Fruit fly (Drosophila melanogaster) whole organism, embryonic: ENCODE data around the gene CG43799.

Experiments
- Aef1 ChIP-seq: fragments of 200-800 bp; sonication (Bioruptor generic); IDR thresholded peaks from 3 replicates; pipeline ENCODE4 v1.3.6; 2022; ENCODE audit warnings: missing biosample characterization, missing genetic modification characterization
- CG10321 ChIP-seq: fragments of 200-800 bp; sonication (Bioruptor generic); IDR thresholded peaks from 2 replicates; pipeline ENCODE4 v1.3.6; 2022; ENCODE audit warnings: missing biosample characterization, missing genetic modification characterization
- CG11456 ChIP-seq: fragments of 200-800 bp; sonication (Bioruptor generic); IDR thresholded peaks from 3 replicates; pipeline ENCODE4 v1.3.6; 2022; ENCODE audit warnings: missing biosample characterization, missing genetic modification characterization
- CG11696 ChIP-seq: fragments of 200-800 bp; sonication (Bioruptor generic); IDR thresholded peaks from 2 replicates; pipeline ENCODE4 v1.3.6; 2022; ENCODE audit warnings: missing biosample characterization, missing genetic modification characterization
- CG12744 ChIP-seq: fragments of 200-800 bp; sonication (Bioruptor generic); optimal IDR thresholded peaks from 2 replicates; lab custom pipeline; 2016; ENCODE audit warnings: missing biosample characterization, missing genetic modification characterization
- CG13296 ChIP-seq: fragments of 200-800 bp; sonication (Bioruptor generic); optimal IDR thresholded peaks from 3 replicates; lab custom pipeline; 2018; ENCODE audit warnings: missing biosample characterization, mild to moderate bottlenecking, missing genetic modification characterization
- CG13624 ChIP-seq: fragments of 200-800 bp; sonication (Bioruptor generic); optimal IDR thresholded peaks from 2 replicates; lab custom pipeline; 2016; ENCODE audit warnings: missing biosample characterization, missing genetic modification characterization
- CG15011 ChIP-seq: fragments of 200-800 bp; sonication (Bioruptor generic); optimal IDR thresholded peaks from 3 replicates; lab custom pipeline; 2018; ENCODE audit warnings: missing biosample characterization, mild to moderate bottlenecking, missing genetic modification characterization
- CG15514 ChIP-seq: fragments of 200-800 bp; sonication (Bioruptor generic); optimal IDR thresholded peaks from 3 replicates; lab custom pipeline; 2017; ENCODE audit warnings: missing biosample characterization, missing genetic modification characterization, mild to moderate bottlenecking, moderate library complexity, missing genetic modification reagents
- CG18599 ChIP-seq: fragments of 200-800 bp; sonication (Bioruptor generic); optimal IDR thresholded peaks from 3 replicates; lab custom pipeline; 2017; ENCODE audit warnings: missing biosample characterization, missing genetic modification characterization, mild to moderate bottlenecking, moderate library complexity, missing genetic modification reagents
- CG31365 ChIP-seq: fragments of 200-800 bp; sonication (Bioruptor generic); optimal IDR thresholded peaks from 2 replicates; lab custom pipeline; 2018; ENCODE audit warnings: missing biosample characterization, mild to moderate bottlenecking, missing genetic modification characterization
- CG3163 ChIP-seq: fragments of 200-800 bp; sonication (Bioruptor generic); optimal IDR thresholded peaks from 3 replicates; lab custom pipeline; 2016; ENCODE audit warnings: missing biosample characterization, missing genetic modification characterization
- CG32767 ChIP-seq: fragments of 200-800 bp; sonication (Bioruptor generic); IDR thresholded peaks from 2 replicates; pipeline ENCODE4 v1.3.6; 2022; ENCODE audit warnings: missing biosample characterization, missing genetic modification characterization
- CG4328 ChIP-seq: fragments of 200-800 bp; sonication (Bioruptor generic); optimal IDR thresholded peaks from 3 replicates; lab custom pipeline; 2017; ENCODE audit warnings: missing biosample characterization, missing genetic modification reagents, missing genetic modification characterization
- CG6689 ChIP-seq: fragments of 200-800 bp; sonication (Bioruptor generic); IDR thresholded peaks from 2 replicates; pipeline ENCODE4 v1.3.6; 2022; ENCODE audit warnings: missing biosample characterization, missing genetic modification characterization
- CG6854 ChIP-seq: fragments of 200-800 bp; sonication (Bioruptor generic); optimal IDR thresholded peaks from 3 replicates; lab custom pipeline; 2017; ENCODE audit warnings: missing biosample characterization, mild to moderate bottlenecking, missing genetic modification characterization
- CG9876 ChIP-seq: fragments of 200-800 bp; sonication (Bioruptor generic); optimal IDR thresholded peaks from 2 replicates; lab custom pipeline; 2016; ENCODE audit warnings: missing biosample characterization, missing genetic modification characterization
- CoRest ChIP-seq: fragments of 200-800 bp; sonication (Bioruptor generic); optimal IDR thresholded peaks from 3 replicates; lab custom pipeline; 2018; ENCODE audit warnings: missing biosample characterization, mild to moderate bottlenecking, missing genetic modification characterization, moderate library complexity
- Dek ChIP-seq: fragments of 200-800 bp; sonication (Bioruptor generic); optimal IDR thresholded peaks from 3 replicates; lab custom pipeline; 2019; ENCODE audit warnings: missing biosample characterization, mild to moderate bottlenecking, missing genetic modification characterization, moderate library complexity
- Dip2 ChIP-seq: fragments of 200-800 bp; sonication (Bioruptor generic); IDR thresholded peaks from 2 replicates; pipeline ENCODE4 v1.3.6; 2022; ENCODE audit warnings: missing biosample characterization, missing genetic modification characterization
- Ets65A ChIP-seq: fragments of 200-800 bp; sonication (Bioruptor generic); peaks from one replicate; lab custom pipeline; 2016; ENCODE audit warnings: missing biosample characterization, missing genetic modification characterization
- Ets97D ChIP-seq: fragments of 200-800 bp; sonication (Bioruptor generic); optimal IDR thresholded peaks from 3 replicates; lab custom pipeline; 2016; ENCODE audit warnings: missing biosample characterization, missing genetic modification characterization
- Fer2 ChIP-seq: fragments of 200-800 bp; sonication (Bioruptor generic); optimal IDR thresholded peaks from 2 replicates; lab custom pipeline; 2018; ENCODE audit warnings: missing biosample characterization, mild to moderate bottlenecking, missing genetic modification characterization, moderate library complexity
- H2.0 ChIP-seq: fragments of 200-800 bp; sonication (Bioruptor generic); IDR thresholded peaks from 2 replicates; pipeline ENCODE4 v1.3.6; 2022; ENCODE audit warnings: missing biosample characterization, missing genetic modification characterization
- Lim3 ChIP-seq: fragments of 200-800 bp; sonication (Bioruptor generic); IDR thresholded peaks from 2 replicates; pipeline ENCODE4 v1.3.6; 2022; ENCODE audit warnings: missing biosample characterization, missing genetic modification characterization
- MTF-1 ChIP-seq: fragments of 200-800 bp; sonication (Bioruptor generic); optimal IDR thresholded peaks from 2 replicates; lab custom pipeline; 2018; ENCODE audit warnings: missing biosample characterization, mild to moderate bottlenecking, missing genetic modification characterization, borderline replicate concordance
- Med ChIP-seq: fragments of 200-800 bp; sonication (Bioruptor generic); peaks from one replicate; lab custom pipeline; 2016; ENCODE audit warnings: missing biosample characterization, missing genetic modification characterization, mild to moderate bottlenecking, inconsistent platforms, moderate library complexity
- Mrtf ChIP-seq: fragments of 200-800 bp; sonication (Bioruptor generic); IDR thresholded peaks from 3 replicates; pipeline ENCODE4 v1.3.6; 2022; ENCODE audit warnings: missing biosample characterization, missing genetic modification characterization
- NC2α ChIP-seq: fragments of 200-800 bp; sonication (Bioruptor generic); optimal IDR thresholded peaks from 2 replicates; lab custom pipeline; 2016; ENCODE audit warnings: missing biosample characterization, missing genetic modification characterization
- Opbp ChIP-seq: fragments of 200-800 bp; sonication (Bioruptor generic); IDR thresholded peaks from 3 replicates; pipeline ENCODE4 v1.3.6; 2022; ENCODE audit warnings: missing biosample characterization, missing genetic modification characterization; ENCODE audit not compliant: partially characterized antibody
- Sry-δ ChIP-seq: fragments of 200-800 bp; sonication (Bioruptor generic); optimal IDR thresholded peaks from 2 replicates; lab custom pipeline; 2016; ENCODE audit warnings: missing biosample characterization, missing genetic modification characterization
- cg ChIP-seq: fragments of 200-800 bp; sonication (Bioruptor generic); optimal IDR thresholded peaks from 3 replicates; lab custom pipeline; 2019; ENCODE audit warnings: missing biosample characterization, mild to moderate bottlenecking, missing genetic modification characterization, moderate library complexity
- danr ChIP-seq: fragments of 200-800 bp; sonication (Bioruptor generic); IDR thresholded peaks from 2 replicates; pipeline ENCODE4 v1.3.6; 2022; ENCODE audit warnings: missing biosample characterization, missing genetic modification characterization
- ftz-f1 ChIP-seq: fragments of 200-800 bp; sonication (Bioruptor generic); optimal IDR thresholded peaks from 2 replicates; lab custom pipeline; 2016; ENCODE audit warnings: missing biosample characterization, missing genetic modification characterization
- gcm2 ChIP-seq: fragments of 200-800 bp; sonication (Bioruptor generic); optimal IDR thresholded peaks from 2 replicates; lab custom pipeline; 2016; ENCODE audit warnings: missing biosample characterization, missing genetic modification characterization
- gem ChIP-seq: fragments of 200-800 bp; sonication (Bioruptor generic); optimal IDR thresholded peaks from 2 replicates; lab custom pipeline; 2019; ENCODE audit warnings: missing biosample characterization, mild to moderate bottlenecking, missing genetic modification characterization, moderate library complexity
- ind ChIP-seq: fragments of 200-800 bp; sonication (Bioruptor generic); optimal IDR thresholded peaks from 3 replicates; lab custom pipeline; 2016; ENCODE audit warnings: missing biosample characterization, missing genetic modification characterization
- jing ChIP-seq: fragments of 200-800 bp; sonication (Bioruptor generic); optimal IDR thresholded peaks from 2 replicates; lab custom pipeline; 2018; ENCODE audit warnings: missing biosample characterization, mild to moderate bottlenecking, missing genetic modification characterization
- kay ChIP-seq: fragments of 200-800 bp; sonication (Bioruptor generic); optimal IDR thresholded peaks from 2 replicates; lab custom pipeline; 2016; ENCODE audit warnings: missing biosample characterization, missing genetic modification characterization
- mld ChIP-seq: fragments of 200-800 bp; sonication (Bioruptor generic); IDR thresholded peaks from 3 replicates; pipeline ENCODE4 v1.3.6; 2022; ENCODE audit warnings: missing biosample characterization, missing genetic modification characterization; ENCODE audit not compliant: partially characterized antibody
- nom ChIP-seq: fragments of 200-800 bp; sonication (Bioruptor generic); optimal IDR thresholded peaks from 2 replicates; lab custom pipeline; 2017; ENCODE audit warnings: missing biosample characterization, missing genetic modification characterization, mild to moderate bottlenecking, moderate library complexity, missing genetic modification reagents
- oc ChIP-seq: fragments of 200-800 bp; sonication (Bioruptor generic); optimal IDR thresholded peaks from 2 replicates; lab custom pipeline; 2018; ENCODE audit warnings: missing biosample characterization, mild to moderate bottlenecking, missing genetic modification characterization, moderate library complexity
- onecut ChIP-seq: fragments of 200-800 bp; sonication (Bioruptor generic); IDR thresholded peaks from 2 replicates; pipeline ENCODE4 v1.3.6; 2022; ENCODE audit warnings: missing biosample characterization, missing genetic modification characterization
- pita ChIP-seq: fragments of 200-800 bp; sonication (Bioruptor generic); optimal IDR thresholded peaks from 2 replicates; lab custom pipeline; 2017; ENCODE audit warnings: missing biosample characterization, mild to moderate bottlenecking, missing genetic modification characterization
- salm ChIP-seq: fragments of 200-800 bp; sonication (Bioruptor generic); optimal IDR thresholded peaks from 2 replicates; lab custom pipeline; 2018; ENCODE audit warnings: missing biosample characterization, mild to moderate bottlenecking, missing genetic modification characterization
- scrt ChIP-seq: fragments of 200-800 bp; sonication (Bioruptor generic); optimal IDR thresholded peaks from 2 replicates; lab custom pipeline; 2018; ENCODE audit warnings: missing biosample characterization, mild to moderate bottlenecking, missing genetic modification characterization, moderate library complexity
- sens-2 ChIP-seq: fragments of 200-800 bp; sonication (Bioruptor generic); IDR thresholded peaks from 2 replicates; pipeline ENCODE4 v1.3.6; 2022; ENCODE audit warnings: missing biosample characterization, missing genetic modification characterization
- sim ChIP-seq: fragments of 200-800 bp; sonication (Bioruptor generic); IDR thresholded peaks from 2 replicates; pipeline ENCODE4 v1.3.6; 2022; ENCODE audit warnings: missing biosample characterization, missing genetic modification characterization
- stwl ChIP-seq: fragments of 200-800 bp; sonication (Bioruptor generic); optimal IDR thresholded peaks from 3 replicates; lab custom pipeline; 2018; ENCODE audit warnings: missing biosample characterization, mild to moderate bottlenecking, missing genetic modification characterization, moderate library complexity
- vfl ChIP-seq: fragments of 200-800 bp; sonication (Bioruptor generic); optimal IDR thresholded peaks from 2 replicates; lab custom pipeline; 2016; ENCODE audit warnings: missing biosample characterization, missing genetic modification characterization

Gene CG43799

DNA sequence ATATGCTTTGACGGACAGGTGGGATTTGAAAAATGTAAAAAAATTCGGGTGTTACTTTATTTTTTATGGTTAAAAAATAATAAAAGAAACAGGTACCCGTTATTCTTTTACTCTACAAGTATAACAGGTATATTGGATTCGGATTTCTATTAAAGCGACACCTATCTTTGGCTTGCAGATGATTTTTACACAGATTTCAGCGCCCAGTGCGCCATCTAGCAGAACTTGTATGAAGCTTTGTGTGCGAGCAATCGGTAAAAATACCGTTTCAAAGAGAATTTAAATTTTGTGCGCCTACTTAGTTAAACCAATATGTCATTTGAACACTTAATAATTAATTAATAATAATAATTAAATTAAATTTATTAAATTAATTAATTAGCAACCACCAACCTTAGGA is 30.6 kb downstream of the CG43799 start (continued):
- TF ChIP-seq H2.0 = peak; percentile 31; the same call in 1 of the 2 replicates
- no peak for TF ChIP-seq MTF-1 (GFP tag; lab: Kevin White, UChicago)
- no peak for TF ChIP-seq sim (GFP tag; lab: Robert Waterston, UW)
- peak; percentile 63 for TF ChIP-seq CG9876
- TF ChIP-seq Mrtf (GFP tag; lab: Robert Waterston, UW) = peak; percentile 55; the same call in 2 of the 3 replicates
- no peak for TF ChIP-seq gcm2 (GFP tag; lab: Kevin White, UChicago)
- TF ChIP-seq pita (GFP tag; lab: Kevin White, UChicago) = peak; percentile 48
- TF ChIP-seq CG15514 = no peak
- TF ChIP-seq CG6854 = no peak
- TF ChIP-seq Fer2 (tag; lab: Kevin White, UChicago) = peak; percentile 1
- TF ChIP-seq CG13624 = peak; percentile 1
- peak; percentile 16 for TF ChIP-seq CG12744

- TF ChIP-seq kay (GFP tag; lab: Kevin White, UChicago) (no peak), oc (tag; lab: Kevin White, UChicago) (peak; percentile 93)
Observed at dm6 chr2L:7259500-7259899, 32.0 kb downstream of the CG43799 start.

dm6 chr2L:7260251-7260650 is 32.7 kb downstream of the CG43799 start:
- TF ChIP-seq Ets97D (GFP tag; lab: Kevin White, UChicago) = no peak
- TF ChIP-seq CG11456 (GFP tag; lab: Robert Waterston, UW) = no peak
- TF ChIP-seq Dek (tag; lab: Kevin White, UChicago) = no peak
- TF ChIP-seq CG11696 (GFP tag; lab: Robert Waterston, UW) = no peak
- no peak for TF ChIP-seq Opbp (GFP tag; lab: Robert Waterston, UW)
- TF ChIP-seq Med (GFP tag; lab: Kevin White, UChicago) = no peak
- no peak for TF ChIP-seq danr
- TF ChIP-seq Lim3 (GFP tag; lab: Robert Waterston, UW) = no peak
- no peak for TF ChIP-seq nom (GFP tag; lab: Kevin White, UChicago)
- no peak for TF ChIP-seq Dip2 (GFP tag; lab: Robert Waterston, UW)
- no peak for TF ChIP-seq CG15011
- TF ChIP-seq Ets65A = peak; percentile 17
- no peak for TF ChIP-seq ftz-f1
- TF ChIP-seq onecut = no peak
- no peak for TF ChIP-seq NC2α
- TF ChIP-seq gem (tag; lab: Kevin White, UChicago) = peak; percentile 15
- TF ChIP-seq Sry-δ (GFP tag; lab: Kevin White, UChicago) = no peak
- no peak for TF ChIP-seq CG18599 (GFP tag; lab: Kevin White, UChicago)
- TF ChIP-seq CG3163 (GFP tag; lab: Kevin White, UChicago) = no peak
- TF ChIP-seq stwl (tag; lab: Kevin White, UChicago) = no peak
- no peak for TF ChIP-seq scrt
- no peak; the same call in 1 of the 2 replicates for TF ChIP-seq sens-2 (GFP tag; lab: Robert Waterston, UW)
- TF ChIP-seq jing (GFP tag; lab: Kevin White, UChicago) = no peak
- no peak for TF ChIP-seq CoRest
- TF ChIP-seq CG32767 (GFP tag; lab: Robert Waterston, UW) = no peak
- TF ChIP-seq CG4328 (GFP tag; lab: Kevin White, UChicago) = no peak
- TF ChIP-seq CG31365 = no peak
- no peak for TF ChIP-seq CG13296 (GFP tag; lab: Kevin White, UChicago)
- no peak for TF ChIP-seq CG10321 (GFP tag; lab: Robert Waterston, UW)
- TF ChIP-seq ind = no peak
- no peak for TF ChIP-seq salm (tag; lab: Kevin White, UChicago)
- no peak for TF ChIP-seq vfl (GFP tag; lab: Kevin White, UChicago)
- no peak for TF ChIP-seq Aef1
- TF ChIP-seq mld (GFP tag; lab: Robert Waterston, UW) = no peak
- peak; percentile 13 for TF ChIP-seq cg (GFP tag; lab: Kevin White, UChicago)
- TF ChIP-seq CG6689 (GFP tag; lab: Robert Waterston, UW) = no peak
